Fruit fly (Drosophila melanogaster) whole organism: ENCODE results near the gene capt.

Experiments
- Dll ChIP-seq: fragments of >200 bp; optimal IDR thresholded peaks from 2 replicates; lab custom pipeline; 2017
- psq ChIP-seq: fragments of >200 bp; optimal IDR thresholded peaks from 2 replicates; lab custom pipeline; 2017

dm6 chr2L:1114230-1114629 lies 43.8 kb downstream of the capt start:
- TF ChIP-seq psq = no peak
- TF ChIP-seq Dll = no peak
